Fruit fly (Drosophila melanogaster): ENCODE measurements around the gene Rbp9.

Rbp9 gene

DNA sequence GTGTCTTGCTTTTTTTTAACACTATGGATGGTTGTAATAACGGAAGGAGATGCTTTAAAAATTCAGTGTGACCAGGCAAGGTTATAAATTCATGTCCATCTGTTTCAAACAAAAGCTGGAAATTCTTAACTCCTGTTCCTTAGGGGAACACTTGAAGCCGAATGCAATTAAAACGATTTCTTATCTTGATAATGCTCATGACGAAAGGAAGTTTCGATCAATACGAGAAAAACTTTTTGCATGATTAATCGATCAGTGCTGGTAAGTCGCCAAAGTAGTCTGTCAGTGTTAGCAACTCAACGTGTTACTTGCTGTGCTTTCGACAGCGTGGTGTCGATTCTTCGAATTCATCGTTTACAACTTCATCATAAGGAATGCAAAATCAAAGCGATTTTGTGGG is at the start of gene Rbp9:
Gene Rbp9, plus strand, starts transcription at position 291 of the 400 bp plus-strand sequence.
- TF ChIP-seq rn (GFP tag; IDR thresholded peaks at IDR 0.05) (no peak), CG8159 (tag; optimal IDR thresholded peaks at IDR 0.05) (no peak), Snoo (tag; optimal IDR thresholded peaks at IDR 0.05) (no peak), CG9948 (tag; optimal IDR thresholded peaks at IDR 0.05) (no peak), gl (tag; optimal IDR thresholded peaks at IDR 0.05) (no peak), CG13204 (GFP tag; optimal IDR thresholded peaks at IDR 0.05) (no peak), CG17806 (tag; optimal IDR thresholded peaks at IDR 0.05) (no peak), CG14655 (GFP tag; optimal IDR thresholded peaks at IDR 0.05) (no peak), fd96Ca (GFP tag; IDR thresholded peaks at IDR 0.05) (no peak), CG34367 (tag; optimal IDR thresholded peaks at IDR 0.05) (no peak), CG32121 (GFP tag; IDR thresholded peaks at IDR 0.05) (no peak), CG4496 (GFP tag; IDR thresholded peaks at IDR 0.05) (no peak), EcR (GFP tag; optimal IDR thresholded peaks at IDR 0.05) (no peak)

DNA sequence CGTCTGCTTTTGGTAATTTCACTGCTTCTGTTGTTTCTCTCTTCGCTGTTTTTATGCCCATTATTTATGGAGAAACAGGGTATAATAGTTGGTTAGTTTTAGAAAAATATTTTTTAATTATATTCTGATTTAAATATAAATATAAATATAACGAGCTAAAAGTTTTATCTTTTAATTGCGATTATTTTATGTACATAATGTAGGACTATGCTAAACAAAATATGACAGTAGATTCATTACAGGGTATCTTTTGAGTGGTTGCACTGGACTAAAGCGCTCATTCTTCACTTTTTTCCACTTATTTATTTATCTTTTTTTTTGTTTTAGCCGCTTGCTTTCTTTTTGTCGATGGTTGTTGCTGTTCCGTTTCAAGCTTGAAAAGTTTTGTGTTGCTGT is 49.5 kb upstream of the Rbp9 start:
- TF ChIP-seq CG9948 (tag; optimal IDR thresholded peaks at IDR 0.05) (peak; percentile 38), gl (tag; optimal IDR thresholded peaks at IDR 0.05) (no peak), CG4496 (GFP tag; IDR thresholded peaks at IDR 0.05) (peak; percentile 41; the same call in 2 of the 3 replicates), EcR (GFP tag; optimal IDR thresholded peaks at IDR 0.05) (no peak), Snoo (tag; optimal IDR thresholded peaks at IDR 0.05) (peak; percentile 71), Pif1B (GFP tag; optimal IDR thresholded peaks at IDR 0.05) (peak; percentile 69), CG14655 (GFP tag; optimal IDR thresholded peaks at IDR 0.05) (peak; percentile 38), Ets98B (GFP tag; IDR thresholded peaks at IDR 0.05) (peak; percentile 51; the same call in 1 of the 2 replicates), fd96Ca (GFP tag; IDR thresholded peaks at IDR 0.05) (no peak), CG34367 (tag; optimal IDR thresholded peaks at IDR 0.05) (peak; percentile 16), CG13204 (GFP tag; optimal IDR thresholded peaks at IDR 0.05) (no peak), rn (GFP tag; IDR thresholded peaks at IDR 0.05) (peak; percentile 50), Pif1A (GFP tag; optimal IDR thresholded peaks at IDR 0.05) (peak; percentile 48), CG12605 (GFP tag; IDR thresholded peaks at IDR 0.05) (no peak), D1 (tag; optimal IDR thresholded peaks at IDR 0.05) (peak; percentile 41), CG10348 (GFP tag; IDR thresholded peaks at IDR 0.05) (no peak), CG8301 (tag; optimal IDR thresholded peaks at IDR 0.05) (peak; percentile 32), CG32121 (GFP tag; IDR thresholded peaks at IDR 0.05) (peak; percentile 73), CG17806 (tag; optimal IDR thresholded peaks at IDR 0.05) (peak; percentile 32), CG15710 (tag; optimal IDR thresholded peaks at IDR 0.05) (peak; percentile 62), CG8159 (tag; optimal IDR thresholded peaks at IDR 0.05) (peak; percentile 72)

DNA sequence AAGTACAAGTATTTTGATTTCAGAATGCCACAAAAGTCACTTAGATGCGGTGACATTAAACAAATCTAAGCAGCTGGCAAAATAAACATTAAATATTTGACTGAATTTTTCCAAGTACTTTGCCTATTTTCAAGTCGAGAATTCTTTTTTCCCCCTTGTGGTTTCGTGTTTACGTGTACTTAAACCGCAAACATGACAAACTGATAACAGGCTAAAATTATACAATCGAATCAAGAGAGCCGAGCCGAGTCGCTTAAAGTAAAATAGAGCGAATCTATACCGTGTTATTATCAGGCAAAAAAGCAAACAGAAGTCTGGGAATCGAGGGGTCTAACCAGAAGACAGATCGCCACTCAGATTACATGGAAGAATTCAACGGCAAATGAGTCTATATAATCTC is 48.4 kb upstream of the Rbp9 start:
- TF ChIP-seq Pif1B (GFP tag; optimal IDR thresholded peaks at IDR 0.05) (no peak), CG13204 (GFP tag; optimal IDR thresholded peaks at IDR 0.05) (no peak), CG34367 (tag; optimal IDR thresholded peaks at IDR 0.05) (no peak), D1 (tag; optimal IDR thresholded peaks at IDR 0.05) (no peak), CG12605 (GFP tag; IDR thresholded peaks at IDR 0.05) (no peak), fd96Ca (GFP tag; IDR thresholded peaks at IDR 0.05) (no peak), CG17806 (tag; optimal IDR thresholded peaks at IDR 0.05) (no peak), CG9948 (tag; optimal IDR thresholded peaks at IDR 0.05) (no peak), Snoo (tag; optimal IDR thresholded peaks at IDR 0.05) (no peak), CG15710 (tag; optimal IDR thresholded peaks at IDR 0.05) (no peak), EcR (GFP tag; optimal IDR thresholded peaks at IDR 0.05) (no peak), CG8159 (tag; optimal IDR thresholded peaks at IDR 0.05) (no peak), CG8301 (tag; optimal IDR thresholded peaks at IDR 0.05) (no peak), rn (GFP tag; IDR thresholded peaks at IDR 0.05) (no peak), CG4496 (GFP tag; IDR thresholded peaks at IDR 0.05) (no peak), Ets98B (GFP tag; IDR thresholded peaks at IDR 0.05) (no peak)

DNA sequence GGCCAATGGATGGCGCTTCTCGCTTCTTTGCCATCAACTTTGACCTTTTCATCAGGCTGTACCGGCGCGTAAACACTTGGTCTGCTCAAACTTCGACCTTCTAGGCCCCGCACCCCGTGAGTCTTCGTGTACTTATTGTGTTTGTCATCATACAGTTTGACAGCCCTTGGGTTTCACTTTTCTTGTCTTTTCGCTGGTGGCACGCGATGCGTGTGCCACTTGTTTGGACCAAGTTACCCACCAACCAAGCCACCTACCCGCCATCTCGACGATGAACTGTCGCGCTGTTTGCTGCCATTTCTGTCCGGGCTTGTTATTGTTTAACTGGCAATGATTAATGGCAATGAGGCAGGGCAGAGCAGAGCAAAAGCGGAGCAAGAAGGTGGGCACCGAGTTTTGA is 46.8 kb upstream of the Rbp9 start:
- 0 out of 3 replicates have a peak, but pooled peaks have one; percentile 36 for TF ChIP-seq fd96Ca (GFP tag; IDR thresholded peaks at IDR 0.05)
- TF ChIP-seq Pif1A (GFP tag; optimal IDR thresholded peaks at IDR 0.05): no peak

DNA sequence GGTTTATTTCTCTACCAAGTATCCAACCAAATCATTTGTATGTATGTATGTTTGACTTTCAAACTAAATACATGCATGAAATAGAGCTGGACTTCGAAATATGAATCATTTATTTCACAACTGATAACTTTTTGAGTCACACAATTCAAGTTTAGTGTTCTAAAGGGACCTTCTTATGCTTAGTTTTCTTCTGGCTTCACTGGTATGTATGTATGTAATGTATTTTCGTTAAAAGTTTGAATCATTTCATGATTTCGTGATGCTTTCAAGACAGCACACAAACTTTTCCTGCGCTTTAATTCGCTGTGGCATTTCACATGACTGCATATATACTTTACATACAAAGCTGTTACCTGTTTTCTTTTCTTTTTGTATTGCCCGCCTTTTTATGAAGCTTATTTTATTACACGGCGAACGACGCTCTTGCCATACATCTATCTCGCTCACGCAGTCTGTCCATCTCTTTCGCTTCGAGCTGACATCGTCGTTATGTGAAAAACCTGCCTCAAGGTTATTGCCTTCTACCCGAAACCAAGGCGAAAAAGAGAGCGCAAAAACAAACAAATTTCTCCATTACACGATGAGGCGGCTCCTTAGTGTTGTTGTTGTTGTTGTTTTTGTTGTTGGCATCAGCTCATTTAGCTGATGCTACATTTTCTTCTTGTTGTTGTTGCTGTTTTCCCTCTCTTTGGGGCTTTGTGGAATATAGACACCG is 46.0 kb upstream of the Rbp9 start:
- TF ChIP-seq Pif1B (GFP tag; optimal IDR thresholded peaks at IDR 0.05) (no peak), CG4496 (GFP tag; IDR thresholded peaks at IDR 0.05) (peak; percentile 70; the same call in 2 of the 3 replicates), CG8159 (tag; optimal IDR thresholded peaks at IDR 0.05) (peak; percentile 13), CG13204 (GFP tag; optimal IDR thresholded peaks at IDR 0.05) (peak; percentile 30), EcR (GFP tag; optimal IDR thresholded peaks at IDR 0.05) (peak; percentile 96), CG15710 (tag; optimal IDR thresholded peaks at IDR 0.05) (peak; percentile 6)

DNA sequence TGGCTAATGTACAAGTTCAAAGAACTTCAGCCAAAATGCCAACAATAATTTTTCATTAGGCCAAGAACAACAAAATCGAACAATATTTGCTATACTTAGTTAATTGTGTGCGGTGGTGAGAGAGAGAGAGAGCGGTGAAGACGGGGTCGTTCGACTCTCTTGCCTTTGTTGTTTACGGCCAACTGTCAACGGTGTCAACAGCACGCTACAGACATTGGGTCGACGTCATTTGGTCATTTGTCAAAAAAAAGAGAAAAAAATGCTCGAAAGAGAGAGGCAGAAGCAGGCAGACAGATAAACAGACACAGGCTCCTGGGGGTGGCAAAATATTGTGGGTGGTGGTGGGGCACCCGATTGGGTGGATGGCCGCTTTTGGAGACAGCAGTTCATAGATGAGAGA is 45.1 kb upstream of the Rbp9 start:
- TF ChIP-seq Pif1A (GFP tag; optimal IDR thresholded peaks at IDR 0.05): no peak
- TF ChIP-seq CG10348 (GFP tag; IDR thresholded peaks at IDR 0.05): no peak
- TF ChIP-seq CG14655 (GFP tag; optimal IDR thresholded peaks at IDR 0.05): no peak
- no peak for TF ChIP-seq Ets98B (GFP tag; IDR thresholded peaks at IDR 0.05)
- no peak for TF ChIP-seq CG15710 (tag; optimal IDR thresholded peaks at IDR 0.05)
- no peak for TF ChIP-seq CG8301 (tag; optimal IDR thresholded peaks at IDR 0.05)
- TF ChIP-seq fd96Ca (GFP tag; IDR thresholded peaks at IDR 0.05): no peak
- no peak for TF ChIP-seq gl (tag; optimal IDR thresholded peaks at IDR 0.05)
- TF ChIP-seq Pif1B (GFP tag; optimal IDR thresholded peaks at IDR 0.05): no peak
- no peak for TF ChIP-seq rn (GFP tag; IDR thresholded peaks at IDR 0.05)
- TF ChIP-seq CG13204 (GFP tag; optimal IDR thresholded peaks at IDR 0.05): no peak
- TF ChIP-seq CG4496 (GFP tag; IDR thresholded peaks at IDR 0.05): no peak
- no peak for TF ChIP-seq CG9948 (tag; optimal IDR thresholded peaks at IDR 0.05)
